Worm (Caenorhabditis elegans) whole organism, early embryonic: ENCODE measurements around the gene C56C10.7.

ENCODE experiments used
- B0310.2 ChIP-seq: sonication (generic microtip); optimal IDR thresholded peaks from 2 replicates; lab custom pipeline; 2016; ENCODE audit warnings: mild to moderate bottlenecking, missing genetic modification characterization, missing compliant biosample characterization
- ama-1 ChIP-seq: fragments of 150-350 bp; optimal IDR thresholded peaks from 2 replicates; lab custom pipeline; 2014
- scrt-1 ChIP-seq: fragments of 200-800 bp; sonication (Bioruptor generic); IDR thresholded peaks from 2 replicates; pipeline ENCODE4 v1.3.6; 2022; ENCODE audit warnings: missing genetic modification characterization, missing compliant biosample characterization

DNA sequence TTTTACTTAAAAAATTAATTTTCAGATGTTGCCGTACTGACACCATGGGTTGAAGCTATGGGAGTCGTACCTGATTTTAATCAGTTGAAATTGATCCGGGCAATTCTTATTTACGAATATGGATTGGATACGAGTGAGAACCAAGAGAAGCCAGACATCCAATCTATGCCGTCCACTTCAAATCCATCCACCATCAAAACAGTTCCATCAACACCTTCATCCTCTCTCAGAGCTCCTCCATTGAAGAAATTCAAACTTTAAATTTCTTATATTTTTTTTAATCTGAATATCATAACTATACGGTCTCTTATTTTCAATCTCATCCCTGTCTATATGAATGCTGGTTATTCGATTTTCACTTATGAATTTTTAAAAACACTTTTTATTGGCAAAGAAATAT lies 28.5 kb downstream of the C56C10.7 start:
- TF ChIP-seq ama-1 (no peak), B0310.2 (tag; lab: Kevin White, UChicago) (no peak), scrt-1 (GFP tag; lab: Robert Waterston, UW) (no peak)
